Fruit fly (Drosophila melanogaster) Kc167 (cell line): ENCODE results near the gene Ttc30.

Experiments used
- Myc ChIP-seq: fragments of >200 bp; optimal IDR thresholded peaks from 2 replicates; lab custom pipeline; 2017; ENCODE audit warnings: missing external identifiers
- Sin3A ChIP-seq: fragments of >200 bp; optimal IDR thresholded peaks from 2 replicates; lab custom pipeline; 2018; ENCODE audit warnings: missing external identifiers
- h ChIP-seq: fragments of >200 bp; optimal IDR thresholded peaks from 3 replicates; lab custom pipeline; 2018; ENCODE audit warnings: missing external identifiers
- insv ChIP-seq: fragments of >200 bp; optimal IDR thresholded peaks from 3 replicates; lab custom pipeline; 2018; ENCODE audit warnings: missing external identifiers
- psq ChIP-seq: fragments of >200 bp; optimal IDR thresholded peaks from 2 replicates; lab custom pipeline; 2017; ENCODE audit warnings: missing external identifiers
- ttk ChIP-seq: sonication (Bioruptor generic); optimal IDR thresholded peaks from 2 replicates; lab custom pipeline; 2017; ENCODE audit warnings: missing external identifiers

Gene Ttc30

DNA sequence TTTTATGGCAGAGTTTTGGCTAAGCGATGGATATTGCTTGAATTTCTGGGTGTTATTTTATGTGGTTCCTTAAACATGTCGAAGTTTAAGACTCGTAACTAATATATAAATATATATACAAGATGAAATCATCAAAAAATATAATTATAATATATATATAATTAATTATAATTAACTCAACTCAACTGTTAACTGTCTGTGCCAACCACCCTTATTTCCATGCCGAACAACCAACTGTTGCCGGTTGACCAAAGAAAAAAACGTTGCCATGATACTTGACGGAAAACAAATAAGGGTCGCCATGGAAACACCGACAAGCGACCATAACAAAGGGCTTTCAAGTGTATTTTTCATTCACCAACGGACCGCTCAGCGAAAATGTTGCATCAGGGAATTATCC is at the start of gene Ttc30:
Gene Ttc30 (plus strand): TSS at position 301 of the 400 bp plus-strand sequence.
- no peak for TF ChIP-seq h (lab: Kevin White, UChicago)
- no peak for TF ChIP-seq insv (lab: Kevin White, UChicago)
- no peak for TF ChIP-seq Myc (lab: Kevin White, UChicago)
- TF ChIP-seq ttk (lab: Kevin White, UChicago), result no peak
- no peak for TF ChIP-seq psq (lab: Kevin White, UChicago)
- TF ChIP-seq Sin3A, result no peak

DNA sequence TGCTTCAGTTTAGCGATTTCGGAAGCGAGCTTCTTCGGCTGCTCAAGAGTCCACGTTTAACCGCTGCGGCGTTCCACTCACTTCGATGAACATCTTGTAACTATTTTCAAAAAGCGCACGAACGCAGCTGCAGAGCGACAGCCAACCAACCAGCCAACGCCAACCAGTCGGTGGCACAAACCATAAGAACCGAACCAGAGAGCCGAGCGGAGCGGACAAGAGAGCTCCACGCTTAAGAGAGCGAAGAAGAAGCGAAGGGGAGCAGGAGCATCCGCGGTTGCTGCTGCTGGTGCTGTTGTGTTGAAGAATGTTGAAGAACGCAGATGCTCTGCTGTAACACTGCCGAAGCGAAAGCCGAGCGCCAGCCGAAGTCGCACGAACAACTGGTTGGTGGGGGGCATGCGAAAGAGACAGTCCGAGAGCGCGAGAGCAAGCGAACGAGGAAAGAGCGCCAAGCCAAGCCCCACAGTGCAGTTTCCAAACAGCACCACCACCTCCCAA is 46.5 kb upstream of the Ttc30 start, which contains the start of gene CG9932:
Gene CG9932 (minus strand): TSS at position 104 of the 501 bp plus-strand sequence.
- TF ChIP-seq insv (lab: Kevin White, UChicago) (peak; percentile 80), ttk (lab: Kevin White, UChicago) (no peak)

DNA sequence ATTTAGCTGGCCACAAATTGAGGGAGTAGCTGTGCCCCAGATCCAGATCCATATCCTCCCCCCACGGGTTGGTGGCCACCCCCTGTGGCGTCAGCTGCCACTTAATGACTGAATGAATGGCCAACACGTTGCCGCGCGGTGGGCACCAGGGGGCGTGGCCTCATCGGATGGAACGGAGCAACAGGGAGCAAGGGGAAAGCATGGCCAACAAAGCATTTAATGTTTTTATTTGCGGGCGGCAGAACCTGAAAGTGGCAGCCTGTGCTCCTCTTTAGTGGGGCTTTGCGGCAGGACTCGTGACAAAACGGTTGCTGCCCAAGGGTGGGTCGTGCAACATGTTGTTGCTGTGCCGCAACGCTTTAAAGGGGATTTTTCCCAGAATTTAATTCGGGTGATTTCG is 40.7 kb upstream of the Ttc30 start:
- TF ChIP-seq Myc (lab: Kevin White, UChicago) (no peak), Sin3A (no peak), psq (lab: Kevin White, UChicago) (no peak), h (lab: Kevin White, UChicago) (no peak), insv (lab: Kevin White, UChicago) (no peak), ttk (lab: Kevin White, UChicago) (no peak)

DNA sequence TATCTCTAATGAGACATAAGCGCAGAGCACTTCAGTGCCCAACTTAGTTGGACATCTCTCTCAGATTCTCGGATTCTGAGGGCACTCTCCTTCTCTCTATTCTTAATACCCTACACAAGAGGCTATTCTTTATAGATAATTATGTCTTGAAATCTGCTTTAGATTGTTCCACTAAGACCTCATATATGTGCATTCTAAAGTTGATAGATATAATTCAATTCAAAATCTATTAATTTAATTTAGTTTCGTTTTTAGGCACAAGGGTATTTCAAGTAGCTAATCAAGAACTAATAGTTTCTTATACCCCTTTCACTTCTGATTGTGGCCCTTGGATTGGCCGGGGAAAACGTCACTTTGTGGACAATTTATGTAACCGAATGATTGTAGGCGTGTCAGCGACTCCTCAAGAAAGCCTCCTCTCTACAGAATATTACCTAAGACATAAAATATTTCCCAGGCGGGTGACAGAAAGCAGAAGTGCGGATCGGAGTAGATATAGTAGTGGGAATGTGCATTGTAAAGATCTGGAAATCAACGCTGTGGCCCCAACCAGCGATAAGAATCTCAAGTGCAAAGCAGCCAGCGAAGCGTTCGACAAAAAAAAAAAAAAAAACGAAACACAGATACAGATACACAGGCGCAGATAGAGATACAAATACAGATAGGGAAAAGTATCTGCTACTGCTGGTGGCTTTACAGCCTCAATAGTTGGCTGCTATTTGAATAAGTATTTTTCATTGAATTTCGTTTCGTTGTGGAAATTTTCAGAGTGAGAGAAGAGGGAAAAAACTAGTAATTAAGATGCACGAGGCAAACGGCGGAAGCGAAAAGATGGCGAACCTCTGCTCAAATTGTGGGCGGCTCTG is 37.8 kb upstream of the Ttc30 start:
- TF ChIP-seq h (lab: Kevin White, UChicago) (no peak), ttk (lab: Kevin White, UChicago) (no peak), Myc (lab: Kevin White, UChicago) (no peak), psq (lab: Kevin White, UChicago) (no peak), insv (lab: Kevin White, UChicago) (no peak), Sin3A (no peak)

DNA sequence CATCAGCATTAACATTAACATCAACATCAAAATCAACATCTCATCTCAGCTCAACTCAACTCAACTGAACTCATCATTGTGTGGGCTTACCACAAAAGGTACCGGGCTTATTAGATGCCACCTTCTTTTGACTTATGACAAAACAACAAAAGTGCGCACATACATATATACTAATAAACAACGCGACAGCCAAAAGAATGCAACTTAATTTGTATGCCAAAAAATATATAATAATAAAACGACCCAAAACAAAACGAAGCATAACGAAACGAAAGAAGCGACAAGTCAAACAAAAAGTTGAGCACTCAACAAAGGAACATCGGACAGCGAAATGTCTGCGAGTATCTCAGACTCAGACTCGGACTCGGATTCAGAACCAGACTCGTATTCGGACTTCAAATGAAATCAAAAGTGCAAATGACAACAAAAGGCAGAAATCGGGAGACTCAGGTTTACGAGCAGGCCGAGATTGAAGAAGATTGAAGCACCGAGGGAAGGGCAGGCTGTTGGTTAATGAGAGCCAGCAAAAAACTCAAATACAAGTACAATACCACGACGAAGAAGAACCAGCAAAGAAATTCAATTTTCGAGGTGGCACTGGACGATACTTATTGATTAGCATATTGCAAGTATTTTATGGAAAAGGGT is 36.9 kb upstream of the Ttc30 start:
- TF ChIP-seq h (lab: Kevin White, UChicago) (no peak), Sin3A (no peak), psq (lab: Kevin White, UChicago) (no peak), ttk (lab: Kevin White, UChicago) (no peak), insv (lab: Kevin White, UChicago) (no peak), Myc (lab: Kevin White, UChicago) (no peak)

DNA sequence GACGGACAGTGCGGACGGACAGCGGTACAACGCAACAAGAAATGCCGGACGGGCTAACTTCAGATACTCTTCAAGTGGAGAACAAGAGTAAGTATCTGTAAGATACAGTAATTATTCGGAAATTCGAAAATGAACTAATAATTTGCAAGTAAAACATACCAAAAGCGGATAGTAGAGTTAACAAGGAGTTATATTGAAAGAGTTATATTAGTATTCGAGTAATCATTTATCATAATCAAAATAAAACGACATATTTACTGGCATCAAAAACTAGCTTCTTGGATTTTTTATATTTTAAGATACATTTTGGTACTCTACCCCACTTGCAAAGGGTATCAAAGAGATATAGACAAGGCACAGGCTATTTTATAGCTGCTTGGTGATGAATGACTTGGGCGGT is 35.3 kb upstream of the Ttc30 start:
- TF ChIP-seq psq (lab: Kevin White, UChicago) (no peak), insv (lab: Kevin White, UChicago) (no peak), Myc (lab: Kevin White, UChicago) (no peak), Sin3A (no peak), h (lab: Kevin White, UChicago) (no peak), ttk (lab: Kevin White, UChicago) (no peak)

DNA sequence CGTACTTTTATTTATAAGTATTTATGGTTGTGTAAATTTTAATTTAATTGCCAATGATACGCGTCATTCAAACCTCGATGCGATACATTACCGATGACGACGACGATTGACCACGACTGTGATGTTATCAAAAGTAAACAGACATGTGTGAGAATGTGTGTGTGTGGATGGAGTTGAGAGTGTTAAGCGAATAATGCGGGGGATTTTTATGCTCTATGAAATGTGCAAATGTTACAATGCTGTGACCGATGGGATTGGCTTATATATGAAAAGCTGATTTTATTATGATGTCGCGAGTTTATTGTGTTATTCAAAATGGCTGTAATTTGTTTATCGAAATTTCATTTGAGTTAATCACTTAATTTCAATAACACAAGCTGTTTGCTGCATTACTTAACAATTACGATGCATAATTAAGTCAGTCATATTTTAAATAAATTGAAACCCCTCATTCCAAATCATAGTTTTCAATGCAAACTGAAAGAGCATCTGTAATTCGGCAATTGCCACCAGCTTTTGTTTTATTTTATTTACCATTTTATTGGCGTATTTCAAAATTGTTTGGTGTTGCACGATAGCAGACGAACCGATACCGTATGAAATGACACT is 33.8 kb upstream of the Ttc30 start:
- TF ChIP-seq Myc (lab: Kevin White, UChicago) (no peak), h (lab: Kevin White, UChicago) (no peak), Sin3A (no peak), insv (lab: Kevin White, UChicago) (no peak), ttk (lab: Kevin White, UChicago) (no peak), psq (lab: Kevin White, UChicago) (no peak)

DNA sequence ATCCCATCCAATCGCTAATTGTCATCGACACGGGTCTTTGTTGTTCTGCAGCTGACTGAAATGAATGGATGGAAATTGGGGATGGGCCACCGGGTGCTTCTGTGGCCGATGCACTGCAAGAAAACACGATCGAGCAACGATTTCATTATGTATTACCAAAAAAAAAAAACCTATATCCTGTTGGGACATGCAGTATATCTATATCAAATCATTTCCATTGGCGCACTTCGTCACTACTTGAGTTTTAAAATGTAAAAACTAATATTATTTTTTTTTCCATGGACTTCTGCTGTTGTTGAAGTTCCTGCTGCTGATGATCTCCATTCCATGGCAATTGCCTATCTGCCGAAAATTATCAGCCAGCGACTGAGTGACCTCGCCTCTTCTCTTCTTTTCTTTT is 32.8 kb upstream of the Ttc30 start:
- TF ChIP-seq insv (lab: Kevin White, UChicago) (no peak), ttk (lab: Kevin White, UChicago) (no peak), Sin3A (no peak), psq (lab: Kevin White, UChicago) (no peak), Myc (lab: Kevin White, UChicago) (no peak), h (lab: Kevin White, UChicago) (no peak)

DNA sequence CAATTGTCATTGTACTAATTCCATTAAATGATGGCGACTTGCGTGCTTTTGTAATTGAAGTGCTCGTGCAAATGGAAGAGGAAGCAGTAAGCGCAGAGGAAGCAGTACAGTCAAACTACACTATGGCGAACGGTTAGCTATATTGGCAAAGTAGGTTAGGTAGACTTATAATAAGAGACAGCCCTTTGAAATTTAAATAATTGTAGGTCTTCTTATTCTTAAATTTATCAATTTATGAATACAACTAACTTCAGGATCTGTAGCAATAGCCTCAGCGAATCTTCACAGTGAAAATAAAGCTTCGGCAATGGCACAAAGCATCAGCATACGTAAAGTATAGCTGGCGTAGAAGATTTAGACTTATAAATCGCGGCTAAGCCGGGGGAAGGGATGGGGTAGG is 32.2 kb upstream of the Ttc30 start:
- TF ChIP-seq psq (lab: Kevin White, UChicago), result no peak
- TF ChIP-seq ttk (lab: Kevin White, UChicago), result no peak
- TF ChIP-seq Sin3A, result no peak
- TF ChIP-seq h (lab: Kevin White, UChicago), result no peak
- TF ChIP-seq Myc (lab: Kevin White, UChicago), result no peak
- no peak for TF ChIP-seq insv (lab: Kevin White, UChicago)

DNA sequence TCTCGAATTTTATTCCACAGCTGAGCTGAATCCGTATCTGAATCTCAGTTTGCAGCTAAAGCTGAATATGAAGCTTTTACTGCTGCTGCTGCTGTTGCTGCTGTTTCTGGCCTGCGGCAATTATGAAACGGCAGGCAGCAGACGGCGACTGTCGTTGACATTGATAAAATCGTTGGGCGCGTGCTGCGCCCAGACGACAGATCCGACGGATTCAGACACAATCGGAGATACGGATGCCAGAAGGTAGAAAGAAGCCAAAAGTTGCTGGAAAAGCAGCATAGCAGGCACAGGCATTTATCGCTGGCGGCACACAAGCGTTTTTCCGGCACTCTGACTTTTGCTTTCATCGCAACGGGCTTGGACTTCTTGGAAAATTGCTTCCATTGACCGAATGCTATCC is 27.1 kb upstream of the Ttc30 start:
- TF ChIP-seq psq (lab: Kevin White, UChicago) (no peak), insv (lab: Kevin White, UChicago) (no peak), h (lab: Kevin White, UChicago) (no peak), Sin3A (no peak), ttk (lab: Kevin White, UChicago) (no peak), Myc (lab: Kevin White, UChicago) (no peak)

DNA sequence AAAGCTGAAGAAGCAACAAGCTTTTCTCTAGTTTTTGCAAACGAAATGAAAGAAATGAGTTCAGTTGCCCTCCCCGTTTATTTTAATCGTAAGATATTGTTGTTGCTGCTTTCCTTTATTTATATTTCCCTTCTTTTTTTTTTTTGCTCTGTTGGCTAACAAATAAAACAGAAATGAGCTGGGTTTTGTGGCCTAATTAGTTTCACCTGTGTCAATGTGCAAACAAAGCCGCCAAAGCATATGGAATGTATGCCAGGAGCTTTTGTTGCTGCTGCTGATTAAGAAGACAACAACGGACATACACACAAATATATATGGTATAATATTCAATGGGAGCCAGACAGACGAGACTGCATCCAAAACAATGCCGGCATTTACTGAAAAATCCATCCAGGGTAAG is 24.4 kb upstream of the Ttc30 start:
- TF ChIP-seq h (lab: Kevin White, UChicago), result no peak
- TF ChIP-seq psq (lab: Kevin White, UChicago), result no peak
